Fruit fly (Drosophila melanogaster) whole organism, pupa: ENCODE data around the gene Lsd-1.

Source experiments
- CG12605 ChIP-seq: fragments of 200-800 bp; sonication (Bioruptor generic); IDR thresholded peaks from 2 replicates; pipeline ENCODE4 v1.3.6; 2022; ENCODE audit warnings: missing biosample characterization, missing genetic modification characterization
- CG4496 ChIP-seq: fragments of 200-800 bp; sonication (Bioruptor generic); IDR thresholded peaks from 3 replicates; pipeline ENCODE4 v1.3.6; 2022; ENCODE audit warnings: missing biosample characterization, missing genetic modification characterization
- CG8159 ChIP-seq: fragments of 200-800 bp; sonication (Bioruptor generic); optimal IDR thresholded peaks from 3 replicates; lab custom pipeline; 2018; ENCODE audit warnings: missing biosample characterization, mild to moderate bottlenecking, missing genetic modification characterization, moderate library complexity
- Pif1B ChIP-seq: fragments of 200-800 bp; sonication (Bioruptor generic); optimal IDR thresholded peaks from 3 replicates; lab custom pipeline; 2016; ENCODE audit warnings: missing biosample characterization, missing genetic modification characterization
- Snoo ChIP-seq: fragments of 200-800 bp; sonication (Bioruptor generic); optimal IDR thresholded peaks from 3 replicates; lab custom pipeline; 2017; ENCODE audit warnings: missing biosample characterization, mild to moderate bottlenecking, missing genetic modification characterization, inconsistent platforms
- rn ChIP-seq: fragments of 200-800 bp; sonication (Bioruptor generic); IDR thresholded peaks from 2 replicates; pipeline ENCODE4 v1.3.6; 2022; ENCODE audit warnings: missing biosample characterization, missing genetic modification characterization

DNA sequence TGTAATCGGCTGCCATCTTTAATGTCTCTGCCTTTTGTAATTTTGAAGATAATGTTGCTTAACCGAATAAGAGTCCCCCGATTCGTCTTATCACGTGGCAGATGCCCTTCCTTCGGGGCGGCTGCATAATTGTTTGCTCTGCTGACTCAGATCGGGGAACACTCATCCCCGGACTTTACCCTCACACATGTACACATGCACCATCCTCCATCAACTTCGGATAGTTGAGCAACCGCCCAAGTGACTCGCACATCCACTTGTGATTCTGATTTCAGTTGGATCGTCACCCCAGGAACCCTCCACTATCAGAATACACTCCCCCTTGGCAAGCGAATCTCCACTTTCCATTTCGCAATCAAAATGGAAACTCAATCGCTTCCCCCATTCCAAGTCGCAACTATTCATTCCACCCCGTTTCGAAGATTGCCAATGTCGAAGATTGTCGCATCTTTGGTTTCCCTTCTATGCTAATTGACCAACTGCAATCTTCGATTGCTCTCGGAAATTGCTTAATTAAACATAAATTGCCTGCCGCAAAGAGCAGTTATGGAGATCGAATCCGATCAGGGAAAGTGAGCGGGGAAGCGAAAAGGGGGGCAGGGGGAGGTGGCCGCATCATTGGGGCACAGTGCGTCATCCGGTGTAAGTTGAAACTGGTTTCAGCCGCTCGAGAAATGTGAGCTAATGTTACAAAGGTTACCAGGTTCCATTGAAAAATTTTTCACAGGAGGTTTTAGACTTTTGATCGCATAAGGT is 21.4 kb downstream of the Lsd-1 start:
- TF ChIP-seq CG8159 (tag; lab: Kevin White, UChicago) (no peak), CG12605 (no peak), CG4496 (no peak), rn (no peak), Snoo (tag; lab: Kevin White, UChicago) (no peak), Pif1B (GFP tag; lab: Kevin White, UChicago) (no peak)
